Fruit fly (Drosophila melanogaster) whole organism, prepupa: ENCODE measurements around the gene RpL34a.
A peak's percentile ranks its signal among the peaks of the same experiment; 100 is the strongest.

Source experiments
- Blimp-1 ChIP-seq: fragments of 200-800 bp; sonication (Bioruptor generic); optimal IDR thresholded peaks from 3 replicates; lab custom pipeline; 2017; ENCODE audit warnings: missing biosample characterization, missing genetic modification characterization, mild to moderate bottlenecking, moderate library complexity, missing genetic modification reagents
- CG10631 ChIP-seq: fragments of 200-800 bp; sonication (Bioruptor generic); optimal IDR thresholded peaks from 2 replicates; lab custom pipeline; 2016; ENCODE audit warnings: missing biosample characterization, missing genetic modification characterization
- CG10669 ChIP-seq: fragments of 200-800 bp; sonication (Bioruptor generic); optimal IDR thresholded peaks from 3 replicates; lab custom pipeline; 2018; ENCODE audit warnings: missing biosample characterization, mild to moderate bottlenecking, missing genetic modification characterization, moderate library complexity
- CG11294 ChIP-seq: fragments of 200-800 bp; sonication (Bioruptor generic); IDR thresholded peaks from 2 replicates; pipeline ENCODE4 v1.3.6; 2022; ENCODE audit warnings: missing biosample characterization, missing genetic modification characterization
- CG11762 ChIP-seq: fragments of 200-800 bp; sonication (Bioruptor generic); optimal IDR thresholded peaks from 3 replicates; lab custom pipeline; 2016; ENCODE audit warnings: missing biosample characterization, missing genetic modification characterization; ENCODE audit not compliant: insufficient read depth
- CG11902 ChIP-seq: fragments of 200-800 bp; sonication (Bioruptor generic); optimal IDR thresholded peaks from 3 replicates; lab custom pipeline; 2016; ENCODE audit warnings: missing biosample characterization, missing genetic modification characterization
- CG15336 ChIP-seq: fragments of 200-800 bp; sonication (Bioruptor generic); IDR thresholded peaks from 2 replicates; pipeline ENCODE4 v1.3.6; 2022; ENCODE audit warnings: missing biosample characterization, missing genetic modification characterization
- CG16779 ChIP-seq: fragments of 200-800 bp; sonication (Bioruptor generic); optimal IDR thresholded peaks from 3 replicates; lab custom pipeline; 2017; ENCODE audit warnings: missing biosample characterization, mild to moderate bottlenecking, missing genetic modification characterization
- CG3032 ChIP-seq: fragments of 200-800 bp; optimal IDR thresholded peaks from 2 replicates; lab custom pipeline; 2019; ENCODE audit warnings: missing biosample characterization, mild to moderate bottlenecking, missing genetic modification characterization, moderate library complexity
- CG31627 ChIP-seq: fragments of 200-800 bp; sonication (Bioruptor generic); optimal IDR thresholded peaks from 3 replicates; lab custom pipeline; 2016; ENCODE audit warnings: missing biosample characterization, missing genetic modification characterization
- CG32006 ChIP-seq: fragments of 200-800 bp; sonication (Bioruptor generic); optimal IDR thresholded peaks from 3 replicates; lab custom pipeline; 2017; ENCODE audit warnings: missing biosample characterization, mild to moderate bottlenecking, missing genetic modification characterization
- CG3919 ChIP-seq: fragments of 200-800 bp; sonication (Bioruptor generic); optimal IDR thresholded peaks from 3 replicates; lab custom pipeline; 2016; ENCODE audit warnings: missing biosample characterization, missing genetic modification characterization
- CG6163 ChIP-seq: fragments of 200-800 bp; sonication (Bioruptor generic); IDR thresholded peaks from 3 replicates; pipeline ENCODE4 v1.3.6; 2022; ENCODE audit warnings: missing biosample characterization, missing genetic modification characterization
- CG6276 ChIP-seq: fragments of 200-800 bp; sonication (Bioruptor generic); optimal IDR thresholded peaks from 2 replicates; lab custom pipeline; 2017; ENCODE audit warnings: missing biosample characterization, mild to moderate bottlenecking, missing genetic modification characterization
- CG6792 ChIP-seq: fragments of 200-800 bp; sonication (Bioruptor generic); optimal IDR thresholded peaks from 3 replicates; lab custom pipeline; 2016; ENCODE audit warnings: missing biosample characterization, missing genetic modification characterization
- CG6808 ChIP-seq: fragments of 200-800 bp; sonication (Bioruptor generic); optimal IDR thresholded peaks from 3 replicates; lab custom pipeline; 2017; ENCODE audit warnings: missing biosample characterization, missing genetic modification characterization, mild to moderate bottlenecking, moderate library complexity, missing genetic modification reagents
- CG7368 ChIP-seq: fragments of 200-800 bp; sonication (Bioruptor generic); optimal IDR thresholded peaks from 3 replicates; lab custom pipeline; 2016; ENCODE audit warnings: missing biosample characterization, missing genetic modification characterization
- CG8119 ChIP-seq: fragments of 200-800 bp; sonication (Bioruptor generic); IDR thresholded peaks from 3 replicates; pipeline ENCODE4 v1.3.6; 2022; ENCODE audit warnings: missing biosample characterization, missing genetic modification characterization
- CG8319 ChIP-seq: fragments of 200-800 bp; sonication (Bioruptor generic); optimal IDR thresholded peaks from 3 replicates; lab custom pipeline; 2016; ENCODE audit warnings: missing biosample characterization, missing genetic modification characterization
- CG8632 ChIP-seq: fragments of 200-800 bp; sonication (Bioruptor generic); optimal IDR thresholded peaks from 3 replicates; lab custom pipeline; 2016; ENCODE audit warnings: missing biosample characterization, missing genetic modification characterization
- CG9139 ChIP-seq: fragments of 200-800 bp; sonication (Bioruptor generic); optimal IDR thresholded peaks from 3 replicates; lab custom pipeline; 2017; ENCODE audit warnings: missing biosample characterization, mild to moderate bottlenecking, missing genetic modification characterization
- Eip75B ChIP-seq: fragments of 200-800 bp; sonication (Bioruptor generic); optimal IDR thresholded peaks from 3 replicates; lab custom pipeline; 2016; ENCODE audit warnings: missing biosample characterization, missing genetic modification characterization
- Eip78C ChIP-seq: fragments of 200-800 bp; sonication (Bioruptor generic); peaks from one replicate; lab custom pipeline; 2016; ENCODE audit warnings: missing biosample characterization, missing genetic modification characterization
- Eip93F ChIP-seq: fragments of 200-800 bp; sonication (Bioruptor generic); optimal IDR thresholded peaks from 2 replicates; lab custom pipeline; 2016; ENCODE audit warnings: missing biosample characterization, mild to moderate bottlenecking, missing genetic modification characterization
- Ets96B ChIP-seq: fragments of 200-800 bp; optimal IDR thresholded peaks from 2 replicates; lab custom pipeline; 2019; ENCODE audit warnings: missing biosample characterization, mild to moderate bottlenecking, missing genetic modification characterization, moderate library complexity
- Gug ChIP-seq: fragments of 200-800 bp; sonication (Bioruptor generic); IDR thresholded peaks from 2 replicates; pipeline ENCODE4 v1.3.6; 2022; ENCODE audit warnings: missing biosample characterization, missing genetic modification characterization
- Hr39 ChIP-seq: fragments of 200-800 bp; sonication (Bioruptor generic); optimal IDR thresholded peaks from 2 replicates; lab custom pipeline; 2016; ENCODE audit warnings: missing biosample characterization, missing genetic modification characterization
- Hr4 ChIP-seq: fragments of 200-800 bp; sonication (Bioruptor generic); optimal IDR thresholded peaks from 3 replicates; lab custom pipeline; 2016; ENCODE audit warnings: missing biosample characterization, missing genetic modification characterization
- Lpt ChIP-seq: fragments of 200-800 bp; sonication (Bioruptor generic); optimal IDR thresholded peaks from 3 replicates; lab custom pipeline; 2016; ENCODE audit warnings: missing biosample characterization, missing genetic modification characterization
- OdsH ChIP-seq: fragments of 200-800 bp; sonication (Bioruptor generic); optimal IDR thresholded peaks from 3 replicates; lab custom pipeline; 2016; ENCODE audit warnings: missing biosample characterization, missing genetic modification characterization
- Smox ChIP-seq: fragments of 200-800 bp; sonication (Bioruptor generic); optimal IDR thresholded peaks from 3 replicates; lab custom pipeline; 2016; ENCODE audit warnings: missing biosample characterization, missing genetic modification characterization
- Sox14 ChIP-seq: fragments of 200-800 bp; sonication (Bioruptor generic); optimal IDR thresholded peaks from 3 replicates; lab custom pipeline; 2016; ENCODE audit warnings: missing biosample characterization, missing genetic modification characterization
- Sox15 ChIP-seq: fragments of 200-800 bp; sonication (Bioruptor generic); optimal IDR thresholded peaks from 3 replicates; lab custom pipeline; 2016; ENCODE audit warnings: missing biosample characterization, missing genetic modification characterization
- acj6 ChIP-seq: fragments of 200-800 bp; sonication (Bioruptor generic); optimal IDR thresholded peaks from 3 replicates; lab custom pipeline; 2016; ENCODE audit warnings: missing biosample characterization, missing genetic modification characterization
- cyc ChIP-seq: fragments of 200-800 bp; sonication (Bioruptor generic); optimal IDR thresholded peaks from 3 replicates; lab custom pipeline; 2016; ENCODE audit warnings: missing biosample characterization, missing genetic modification characterization
- dac ChIP-seq: fragments of 200-800 bp; sonication (Bioruptor generic); optimal IDR thresholded peaks from 2 replicates; lab custom pipeline; 2017; ENCODE audit warnings: missing biosample characterization, mild to moderate bottlenecking, missing genetic modification characterization
- eg ChIP-seq: fragments of 200-800 bp; sonication (Bioruptor generic); IDR thresholded peaks from 3 replicates; pipeline ENCODE4 v1.3.6; 2022; ENCODE audit warnings: missing biosample characterization, missing genetic modification characterization
- fd59A ChIP-seq: fragments of 200-800 bp; sonication (Bioruptor generic); optimal IDR thresholded peaks from 2 replicates; lab custom pipeline; 2017; ENCODE audit warnings: missing biosample characterization, mild to moderate bottlenecking, missing genetic modification characterization, missing genetic modification reagents
- fd85E ChIP-seq: fragments of 200-800 bp; sonication (Bioruptor generic); optimal IDR thresholded peaks from 3 replicates; lab custom pipeline; 2016; ENCODE audit warnings: missing biosample characterization, missing genetic modification characterization
- fkh ChIP-seq: fragments of 200-800 bp; sonication (Bioruptor generic); optimal IDR thresholded peaks from 3 replicates; lab custom pipeline; 2017; ENCODE audit warnings: missing biosample characterization, mild to moderate bottlenecking, missing genetic modification characterization, moderate library complexity
- net ChIP-seq: fragments of 200-800 bp; sonication (Bioruptor generic); optimal IDR thresholded peaks from 3 replicates; lab custom pipeline; 2016; ENCODE audit warnings: missing biosample characterization, missing genetic modification characterization
- pdm3 ChIP-seq: fragments of 200-800 bp; sonication (Bioruptor generic); optimal IDR thresholded peaks from 3 replicates; lab custom pipeline; 2016; ENCODE audit warnings: missing biosample characterization, missing genetic modification characterization
- spab ChIP-seq: fragments of 200-800 bp; sonication (Bioruptor generic); optimal IDR thresholded peaks from 2 replicates; lab custom pipeline; 2017; ENCODE audit warnings: missing biosample characterization, mild to moderate bottlenecking, missing genetic modification characterization, missing genetic modification reagents
- ss ChIP-seq, 2 experiments: fragments of 200-800 bp; sonication (Bioruptor generic); optimal IDR thresholded peaks; 2 replicates in 1 of 2; 3 replicates in 1 of 2; lab custom pipeline; 2017 to 2018; ENCODE audit warnings: mild to moderate bottlenecking in 2 of 2, missing biosample characterization in 2 of 2, missing genetic modification characterization in 2 of 2, moderate library complexity in 1 of 2
- topi ChIP-seq: fragments of 200-800 bp; sonication (Bioruptor generic); optimal IDR thresholded peaks from 3 replicates; lab custom pipeline; 2016; ENCODE audit warnings: missing biosample characterization, missing genetic modification characterization

The RpL34a gene

DNA sequence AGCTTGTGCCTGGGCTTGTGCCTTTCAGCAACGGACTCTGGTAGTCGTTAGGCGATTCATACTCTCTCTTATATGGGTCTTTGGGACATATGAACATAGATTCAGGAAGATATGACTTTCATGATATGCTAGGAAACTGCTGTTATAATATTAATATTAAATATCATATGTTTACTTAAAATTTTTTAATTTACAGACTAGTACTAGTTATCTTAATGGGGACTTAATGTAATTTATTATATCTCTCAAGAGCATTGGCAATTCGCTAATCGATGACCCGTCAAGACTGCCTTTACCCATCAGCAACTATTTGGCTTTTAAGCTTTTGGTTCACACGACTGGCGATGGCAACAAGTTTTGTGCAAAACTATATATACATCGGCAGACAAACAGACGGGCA, 39.8 kb downstream of the RpL34a start (continued):
- TF ChIP-seq ss (GFP tag; optimal IDR thresholded peaks at IDR 0.05; lab: Kevin White, UChicago) (no peak), CG6808 (GFP tag; lab: Kevin White, UChicago) (peak; percentile 23), CG6792 (GFP tag; lab: Kevin White, UChicago) (no peak), CG10631 (GFP tag; lab: Kevin White, UChicago) (peak; percentile 70), Eip78C (GFP tag; lab: Kevin White, UChicago) (peak; percentile 68), spab (GFP tag; lab: Kevin White, UChicago) (peak; percentile 20), CG8319 (GFP tag; lab: Kevin White, UChicago) (no peak), Sox15 (GFP tag; lab: Kevin White, UChicago) (no peak), Smox (GFP tag; lab: Kevin White, UChicago) (no peak), CG3919 (GFP tag; lab: Kevin White, UChicago) (peak; percentile 52), CG16779 (tag; lab: Kevin White, UChicago) (no peak), CG6163 (GFP tag; lab: Robert Waterston, UW) (peak; percentile 81), CG11902 (GFP tag; lab: Kevin White, UChicago) (no peak), CG7368 (GFP tag; lab: Kevin White, UChicago) (no peak), topi (GFP tag; lab: Kevin White, UChicago) (no peak), Gug (GFP tag; lab: Robert Waterston, UW) (peak; percentile 76), Ets96B (tag; lab: Kevin White, UChicago) (peak; percentile 64), CG32006 (GFP tag; lab: Kevin White, UChicago) (peak; percentile 91), Eip93F (no peak), CG8632 (GFP tag; lab: Kevin White, UChicago) (peak; percentile 10), fd85E (GFP tag; lab: Kevin White, UChicago) (no peak), net (peak; percentile 39), pdm3 (GFP tag; lab: Kevin White, UChicago) (peak; percentile 20), dac (GFP tag; lab: Kevin White, UChicago) (peak; percentile 63)

DNA sequence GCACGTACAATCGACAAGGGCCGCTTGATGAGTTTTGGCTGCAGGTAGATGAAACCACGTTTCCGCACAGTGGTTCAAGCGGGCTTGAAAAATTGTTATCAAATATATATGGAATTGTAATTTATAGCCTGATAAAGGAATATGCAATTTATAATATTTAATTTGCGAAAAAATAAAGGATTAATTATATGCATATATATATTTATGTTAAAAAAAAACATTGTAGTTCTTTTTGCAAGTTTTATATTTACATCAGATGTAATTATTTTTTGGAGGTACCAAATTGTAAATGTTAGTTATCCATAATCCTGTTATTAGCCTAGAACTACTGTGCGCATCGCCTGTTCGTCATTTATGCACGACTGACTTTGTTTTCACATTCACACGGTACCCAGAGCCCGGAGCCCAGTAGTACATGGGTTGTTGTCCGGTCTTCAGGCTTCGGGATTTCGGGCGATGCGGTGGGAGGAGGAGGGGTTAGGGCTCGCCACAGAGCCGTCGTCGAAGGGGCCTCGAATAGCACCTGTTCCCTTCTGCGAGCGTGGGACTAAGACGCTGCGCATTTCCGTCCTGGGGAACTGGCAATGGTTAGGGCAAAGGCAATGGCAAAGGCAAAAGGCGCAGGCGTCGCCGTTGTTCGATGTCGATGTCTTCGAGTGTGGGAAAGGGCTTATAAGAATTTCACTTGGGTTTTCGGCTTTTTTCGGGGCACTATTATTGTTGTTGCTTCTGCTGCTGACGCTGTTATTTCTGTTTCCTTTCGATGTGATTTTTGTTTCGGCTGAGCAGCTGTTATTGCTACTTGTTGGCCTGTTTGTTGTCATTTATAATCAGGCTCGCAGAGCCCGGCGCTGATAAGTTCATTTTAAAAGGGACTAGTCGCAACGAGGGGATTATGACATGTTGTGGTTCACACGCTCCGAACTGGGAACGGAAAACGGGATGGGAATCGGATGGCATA, 41.0 kb downstream of the RpL34a start:
- TF ChIP-seq CG6792 (GFP tag; lab: Kevin White, UChicago) (peak; percentile 93), acj6 (GFP tag; lab: Kevin White, UChicago) (peak; percentile 92), Lpt (peak; percentile 88), net (peak; percentile 90), Eip78C (GFP tag; lab: Kevin White, UChicago) (peak; percentile 97), CG15336 (GFP tag; lab: Robert Waterston, UW) (peak; percentile 85), CG6276 (GFP tag; lab: Kevin White, UChicago) (peak; percentile 75), Sox15 (GFP tag; lab: Kevin White, UChicago) (peak; percentile 83), Sox14 (GFP tag; lab: Kevin White, UChicago) (peak; percentile 70), CG6808 (GFP tag; lab: Kevin White, UChicago) (peak; percentile 96), pdm3 (GFP tag; lab: Kevin White, UChicago) (peak; percentile 69), eg (peak; percentile 68), CG31627 (GFP tag; lab: Kevin White, UChicago) (peak; percentile 58), CG10669 (GFP tag; lab: Kevin White, UChicago) (peak; percentile 88), CG16779 (tag; lab: Kevin White, UChicago) (peak; percentile 84), CG7368 (GFP tag; lab: Kevin White, UChicago) (peak; percentile 84), CG8319 (GFP tag; lab: Kevin White, UChicago) (peak; percentile 85), topi (GFP tag; lab: Kevin White, UChicago) (peak; percentile 84), Hr39 (peak; percentile 25), CG8119 (GFP tag; lab: Robert Waterston, UW) (peak; percentile 90), cyc (GFP tag; lab: Kevin White, UChicago) (peak; percentile 73), Eip75B (GFP tag; lab: Kevin White, UChicago) (peak; percentile 68), Blimp-1 (GFP tag; lab: Kevin White, UChicago) (peak; percentile 86), CG11294 (GFP tag; lab: Robert Waterston, UW) (no peak; the same call in 1 of the 2 replicates), CG9139 (GFP tag; lab: Kevin White, UChicago) (peak; percentile 91), spab (GFP tag; lab: Kevin White, UChicago) (peak; percentile 95), CG3032 (peak; percentile 95), fkh (peak; percentile 63), Smox (GFP tag; lab: Kevin White, UChicago) (peak; percentile 79), Hr4 (GFP tag; lab: Kevin White, UChicago) (peak; percentile 61), OdsH (GFP tag; lab: Kevin White, UChicago) (peak; percentile 89), CG11762 (peak; percentile 81), fd59A (GFP tag; lab: Kevin White, UChicago) (peak; percentile 92), fd85E (GFP tag; lab: Kevin White, UChicago) (peak; percentile 73)
